Fruit fly (Drosophila melanogaster): ENCODE results near the gene spartin.

dm6 chr3R:4676981-4677665, 22.5 kb downstream of the spartin start:
- TF ChIP-seq CG2199 (GFP tag; IDR thresholded peaks at IDR 0.05): no peak
- no peak for TF ChIP-seq CG11560 (tag; IDR thresholded peaks at IDR 0.05)
- TF ChIP-seq tll (GFP tag; optimal IDR thresholded peaks at IDR 0.05): no peak

Measured in whole organism, embryonic.